Fruit fly (Drosophila melanogaster) whole organism, embryonic: ENCODE measurements around the gene CG7071.

Experiments used
- Atf6 ChIP-seq: fragments of 200-800 bp; sonication (Bioruptor generic); IDR thresholded peaks from 2 replicates; pipeline ENCODE4 v1.3.6; 2022; ENCODE audit warnings: missing biosample characterization, missing genetic modification characterization
- BEAF-32 ChIP-seq: fragments of 200-800 bp; sonication (Bioruptor generic); optimal IDR thresholded peaks from 3 replicates; lab custom pipeline; 2017; ENCODE audit warnings: missing biosample characterization, missing genetic modification characterization, mild to moderate bottlenecking, moderate library complexity, missing genetic modification reagents
- BtbVII ChIP-seq: fragments of 200-800 bp; sonication (Bioruptor generic); optimal IDR thresholded peaks from 3 replicates; lab custom pipeline; 2017; ENCODE audit warnings: missing biosample characterization, mild to moderate bottlenecking, missing genetic modification characterization
- CG10979 ChIP-seq: fragments of 200-800 bp; sonication (Bioruptor generic); optimal IDR thresholded peaks from 2 replicates; lab custom pipeline; 2018; ENCODE audit warnings: missing biosample characterization, mild to moderate bottlenecking, missing genetic modification characterization, moderate library complexity
- CG12391 ChIP-seq: fragments of 200-800 bp; sonication (Bioruptor generic); optimal IDR thresholded peaks from 3 replicates; lab custom pipeline; 2018; ENCODE audit warnings: missing biosample characterization, mild to moderate bottlenecking, missing genetic modification characterization, moderate library complexity
- CG13624 ChIP-seq: fragments of 200-800 bp; sonication (Bioruptor generic); optimal IDR thresholded peaks from 2 replicates; lab custom pipeline; 2016; ENCODE audit warnings: missing biosample characterization, missing genetic modification characterization
- CG16813 ChIP-seq: fragments of 200-800 bp; sonication (Bioruptor generic); IDR thresholded peaks from 3 replicates; pipeline ENCODE4 v1.3.6; 2022; ENCODE audit warnings: missing biosample characterization, missing genetic modification characterization; ENCODE audit not compliant: partially characterized antibody
- CG2712 ChIP-seq: fragments of 200-800 bp; optimal IDR thresholded peaks from 3 replicates; lab custom pipeline; 2019; ENCODE audit warnings: missing biosample characterization, mild to moderate bottlenecking, missing genetic modification characterization, moderate library complexity
- CG4360 ChIP-seq: fragments of 200-800 bp; sonication (Bioruptor generic); IDR thresholded peaks from 2 replicates; pipeline ENCODE4 v1.3.6; 2022; ENCODE audit warnings: missing biosample characterization, missing genetic modification characterization
- CG4404 ChIP-seq: fragments of 200-800 bp; sonication (Bioruptor generic); IDR thresholded peaks from 2 replicates; pipeline ENCODE4 v1.3.6; 2022; ENCODE audit warnings: missing biosample characterization, missing genetic modification characterization
- CG4707 ChIP-seq: fragments of 200-800 bp; sonication (Bioruptor generic); optimal IDR thresholded peaks from 2 replicates; lab custom pipeline; 2018; ENCODE audit warnings: missing biosample characterization, mild to moderate bottlenecking, missing genetic modification characterization, moderate library complexity
- CG7963 ChIP-seq: fragments of 200-800 bp; sonication (Bioruptor generic); IDR thresholded peaks from 3 replicates; pipeline ENCODE4 v1.3.6; 2022; ENCODE audit warnings: missing biosample characterization, missing genetic modification characterization; ENCODE audit not compliant: partially characterized antibody
- CG7987 ChIP-seq: fragments of 200-800 bp; sonication (Bioruptor generic); optimal IDR thresholded peaks from 2 replicates; lab custom pipeline; 2018; ENCODE audit warnings: missing biosample characterization, mild to moderate bottlenecking, missing genetic modification characterization, moderate library complexity
- CG8478 ChIP-seq: fragments of >200 bp; optimal IDR thresholded peaks from 2 replicates; lab custom pipeline; 2018
- CG9215 ChIP-seq: fragments of 200-800 bp; sonication (Bioruptor generic); IDR thresholded peaks from 2 replicates; pipeline ENCODE4 v1.3.6; 2022; ENCODE audit warnings: missing biosample characterization, missing genetic modification characterization
- Chrac-16 ChIP-seq: fragments of 200-800 bp; sonication (Bioruptor generic); optimal IDR thresholded peaks from 3 replicates; lab custom pipeline; 2016; ENCODE audit warnings: missing biosample characterization, missing genetic modification characterization
- CoRest ChIP-seq: fragments of 200-800 bp; sonication (Bioruptor generic); optimal IDR thresholded peaks from 3 replicates; lab custom pipeline; 2018; ENCODE audit warnings: missing biosample characterization, mild to moderate bottlenecking, missing genetic modification characterization, moderate library complexity
- CrebB ChIP-seq: fragments of 200-800 bp; sonication (Bioruptor generic); optimal IDR thresholded peaks from 3 replicates; lab custom pipeline; 2018; ENCODE audit warnings: missing biosample characterization, mild to moderate bottlenecking, missing genetic modification characterization
- Dll ChIP-seq: fragments of 200-800 bp; sonication (Bioruptor generic); IDR thresholded peaks from 4 replicates; pipeline ENCODE4 v1.3.6; 2022; ENCODE audit warnings: missing biosample characterization, missing genetic modification characterization; ENCODE audit not compliant: partially characterized antibody
- Doc3 ChIP-seq: fragments of 200-800 bp; sonication (Bioruptor generic); IDR thresholded peaks from 3 replicates; pipeline ENCODE4 v1.3.6; 2022; ENCODE audit warnings: missing biosample characterization, missing genetic modification characterization; ENCODE audit not compliant: partially characterized antibody
- Drgx ChIP-seq: fragments of 200-800 bp; sonication (Bioruptor generic); IDR thresholded peaks from 2 replicates; pipeline ENCODE4 v1.3.6; 2022; ENCODE audit warnings: missing biosample characterization, missing genetic modification characterization
- Elba2 ChIP-seq: fragments of 200-800 bp; sonication (Bioruptor generic); optimal IDR thresholded peaks from 3 replicates; lab custom pipeline; 2016; ENCODE audit warnings: missing biosample characterization, missing genetic modification characterization
- HLH4C ChIP-seq: fragments of 200-800 bp; sonication (Bioruptor generic); IDR thresholded peaks from 3 replicates; pipeline ENCODE4 v1.3.6; 2022; ENCODE audit warnings: missing biosample characterization, missing genetic modification characterization; ENCODE audit not compliant: partially characterized antibody
- Hmx ChIP-seq: fragments of 200-800 bp; sonication (Bioruptor generic); optimal IDR thresholded peaks from 2 replicates; lab custom pipeline; 2016; ENCODE audit warnings: missing biosample characterization, missing genetic modification characterization
- Neu2 ChIP-seq: fragments of 200-800 bp; sonication (Bioruptor generic); optimal IDR thresholded peaks from 3 replicates; lab custom pipeline; 2016; ENCODE audit warnings: missing biosample characterization, missing genetic modification characterization, borderline replicate concordance
- Pdp1 ChIP-seq, 2 experiments: fragments of 200-800 bp; sonication (Bioruptor generic); optimal IDR thresholded peaks; 3 replicates each; lab custom pipeline; 2016; ENCODE audit warnings: missing biosample characterization in 2 of 2, missing genetic modification characterization in 2 of 2, mild to moderate bottlenecking in 1 of 2, moderate library complexity in 1 of 2
- Poxn ChIP-seq: fragments of 200-800 bp; sonication (Bioruptor generic); IDR thresholded peaks from 2 replicates; pipeline ENCODE4 v1.3.6; 2022; ENCODE audit warnings: missing biosample characterization, missing genetic modification characterization
- Scr ChIP-seq: fragments of 200-800 bp; sonication (Bioruptor generic); IDR thresholded peaks from 2 replicates; pipeline ENCODE4 v1.3.6; 2022; ENCODE audit warnings: missing biosample characterization, missing genetic modification characterization; ENCODE audit not compliant: partially characterized antibody
- TFAM ChIP-seq: fragments of 200-800 bp; sonication (Bioruptor generic); optimal IDR thresholded peaks from 2 replicates; lab custom pipeline; 2017; ENCODE audit warnings: missing biosample characterization, missing genetic modification characterization, inconsistent platforms
- Xrp1 ChIP-seq: fragments of 200-800 bp; sonication (Bioruptor generic); IDR thresholded peaks from 2 replicates; pipeline ENCODE4 v1.3.6; 2022; ENCODE audit warnings: missing biosample characterization, missing genetic modification characterization
- YL-1 ChIP-seq: fragments of 200-800 bp; sonication (Bioruptor generic); optimal IDR thresholded peaks from 3 replicates; lab custom pipeline; 2017; ENCODE audit warnings: missing biosample characterization, mild to moderate bottlenecking, missing genetic modification characterization
- ase ChIP-seq: fragments of 200-800 bp; sonication (Bioruptor generic); IDR thresholded peaks from 3 replicates; pipeline ENCODE4 v1.3.6; 2022; ENCODE audit warnings: missing biosample characterization, missing genetic modification characterization
- ash1 ChIP-seq: fragments of 200-800 bp; sonication (Bioruptor generic); optimal IDR thresholded peaks from 2 replicates; lab custom pipeline; 2018; ENCODE audit warnings: missing biosample characterization, mild to moderate bottlenecking, missing genetic modification characterization
- bsh ChIP-seq, 2 experiments: fragments of 200-800 bp; sonication (Bioruptor generic); optimal IDR thresholded peaks; 2 replicates each; lab custom pipeline; 2017 to 2018; ENCODE audit warnings: mild to moderate bottlenecking in 2 of 2, missing biosample characterization in 2 of 2, missing genetic modification characterization in 2 of 2, moderate library complexity in 1 of 2
- croc ChIP-seq: fragments of 200-800 bp; sonication (Bioruptor generic); conservative IDR thresholded peaks from 3 replicates; pipeline ENCODE4 v1.3.6; 2022; ENCODE audit warnings: missing biosample characterization, missing genetic modification characterization
- dysf ChIP-seq: fragments of 200-800 bp; sonication (Bioruptor generic); IDR thresholded peaks from 3 replicates; pipeline ENCODE4 v1.3.6; 2022; ENCODE audit warnings: missing biosample characterization, missing genetic modification characterization
- eve ChIP-seq, 2 experiments: fragments of >200 bp; optimal IDR thresholded peaks; 2 replicates each; lab custom pipeline; 2017; ENCODE audit warnings: missing biosample characterization in 2 of 2, missing genetic modification characterization in 2 of 2
- ewg ChIP-seq: fragments of 200-800 bp; sonication (Bioruptor generic); optimal IDR thresholded peaks from 3 replicates; lab custom pipeline; 2017; ENCODE audit warnings: mild to moderate bottlenecking, missing biosample characterization, missing genetic modification reagents, missing genetic modification characterization
- fd102C ChIP-seq: fragments of 200-800 bp; sonication (Bioruptor generic); optimal IDR thresholded peaks from 2 replicates; lab custom pipeline; 2018; ENCODE audit warnings: missing biosample characterization, mild to moderate bottlenecking, missing genetic modification characterization, moderate library complexity
- inv ChIP-seq: fragments of 200-800 bp; sonication (Bioruptor generic); IDR thresholded peaks from 2 replicates; pipeline ENCODE4 v1.3.6; 2022; ENCODE audit warnings: missing biosample characterization, missing genetic modification characterization; ENCODE audit not compliant: partially characterized antibody
- knrl ChIP-seq: fragments of 200-800 bp; sonication (Bioruptor generic); IDR thresholded peaks from 3 replicates; pipeline ENCODE4 v1.3.6; 2022; ENCODE audit warnings: missing biosample characterization, missing genetic modification characterization; ENCODE audit not compliant: partially characterized antibody
- pan ChIP-seq, 4 experiments: fragments of >200 bp in 3 of 4; fragments of 200-800 bp in 1 of 4; sonication (Bioruptor generic) in 1 of 4; optimal IDR thresholded peaks in 3 of 4; IDR thresholded peaks in 1 of 4; 2 replicates each; pipeline versions ENCODE4 v1.3.6 to Lab custom; 2017 to 2022; ENCODE audit warnings: missing biosample characterization in 2 of 4, missing genetic modification characterization in 2 of 4, mixed read lengths in 1 of 4
- pho ChIP-seq: fragments of 200-800 bp; sonication (Bioruptor generic); optimal IDR thresholded peaks from 2 replicates; lab custom pipeline; 2016; ENCODE audit warnings: missing biosample characterization, missing genetic modification characterization
- sens ChIP-seq: fragments of 200-800 bp; sonication (Bioruptor generic); peaks from one replicate; lab custom pipeline; 2016; ENCODE audit warnings: missing biosample characterization, missing genetic modification characterization
- so ChIP-seq: fragments of 200-800 bp; sonication (Bioruptor generic); IDR thresholded peaks from 3 replicates; pipeline ENCODE4 v1.3.6; 2022; ENCODE audit warnings: missing biosample characterization, missing genetic modification characterization
- tna ChIP-seq: fragments of 200-800 bp; sonication (Bioruptor generic); IDR thresholded peaks from 2 replicates; pipeline ENCODE4 v1.3.6; 2022; ENCODE audit warnings: missing biosample characterization, missing genetic modification characterization; ENCODE audit not compliant: partially characterized antibody

CG7071 gene

dm6 chr3R:22367126-22368076, 5.0 kb downstream of the CG7071 start, which contains the start of the genes Polr3F and PyK (continued):
- TF ChIP-seq dysf (GFP tag; lab: Robert Waterston, UW) (no peak), Drgx (GFP tag; lab: Robert Waterston, UW) (peak; percentile 14; the same call in 1 of the 2 replicates), CG4360 (GFP tag; lab: Robert Waterston, UW) (no peak), CG12391 (peak; percentile 73), CG8478 (lab: Kevin White, UChicago) (no peak), Elba2 (GFP tag; lab: Kevin White, UChicago) (no peak), Poxn (no peak), tna (no peak), CG7963 (GFP tag; lab: Robert Waterston, UW) (no peak), croc (GFP tag; lab: Robert Waterston, UW) (no peak), CG16813 (no peak), TFAM (GFP tag; lab: Kevin White, UChicago) (no peak), pho (GFP tag; lab: Kevin White, UChicago) (peak; percentile 25), CG2712 (tag; lab: Kevin White, UChicago) (peak; percentile 56), CG13624 (GFP tag; lab: Kevin White, UChicago) (no peak), inv (no peak), Chrac-16 (GFP tag; lab: Kevin White, UChicago) (peak; percentile 8), BEAF-32 (GFP tag; lab: Kevin White, UChicago) (peak; percentile 50), Atf6 (GFP tag; lab: Robert Waterston, UW) (peak; percentile 48; the same call in 1 of the 2 replicates), HLH4C (GFP tag; lab: Robert Waterston, UW) (no peak), BtbVII (GFP tag; lab: Kevin White, UChicago) (no peak), CG10979 (peak; percentile 1), eve (GFP tag; optimal IDR thresholded peaks at IDR 0.05; lab: Kevin White, UChicago) (no peak), Neu2 (no peak), Xrp1 (GFP tag; lab: Robert Waterston, UW) (peak; percentile 20; the same call in 1 of the 2 replicates), CG4404 (GFP tag; lab: Robert Waterston, UW) (no peak), pan (optimal IDR thresholded peaks at IDR 0.05; lab: Kevin White, UChicago) (no peak), pan (GFP tag; optimal IDR thresholded peaks at IDR 0.05 in 1 of 2, IDR thresholded peaks at IDR 0.05 in 1 of 2) (no peak), ash1 (no peak), YL-1 (GFP tag; lab: Kevin White, UChicago) (peak; percentile 51)
- TF ChIP-seq, all 482 proteins: peak for 141

- no peak for TF ChIP-seq sens (GFP tag; lab: Kevin White, UChicago)
- TF ChIP-seq CG9215 (GFP tag; lab: Robert Waterston, UW) = no peak
- no peak for TF ChIP-seq CoRest (tag; lab: Kevin White, UChicago)
- peak; percentile 40; the same call in 1 of the 3 replicates for TF ChIP-seq Doc3 (GFP tag; lab: Robert Waterston, UW)
- TF ChIP-seq Hmx = no peak
- peak; percentile 98 for TF ChIP-seq CG7987 (GFP tag; lab: Kevin White, UChicago)
- peak; percentile 65; the same call in 1 of the 2 replicates for TF ChIP-seq tna
- peak; percentile 63; the same call in 2 of the 3 replicates for TF ChIP-seq knrl (GFP tag; lab: Robert Waterston, UW)
- TF ChIP-seq CG4707 (GFP tag; lab: Kevin White, UChicago) = peak; percentile 97
- peak in 1 of 2 experiments; percentile 96 for TF ChIP-seq Pdp1 (GFP tag; optimal IDR thresholded peaks at IDR 0.05; lab: Kevin White, UChicago)
- TF ChIP-seq Scr = peak; percentile 67
- peak; percentile 42; the same call in 1 of the 3 replicates for TF ChIP-seq ase (GFP tag; lab: Robert Waterston, UW)
- TF ChIP-seq bsh (GFP tag; optimal IDR thresholded peaks at IDR 0.05; lab: Kevin White, UChicago) = no peak
- peak; percentile 75 for TF ChIP-seq Dll (GFP tag; lab: Robert Waterston, UW)
- peak; percentile 92 for TF ChIP-seq ewg (GFP tag; lab: Kevin White, UChicago)
- TF ChIP-seq so = peak; percentile 32; the same call in 1 of the 3 replicates
- TF ChIP-seq fd102C = no peak
- TF ChIP-seq CrebB (tag; lab: Kevin White, UChicago) = no peak
These were observed 5.8 kb downstream of the CG7071 start for dm6 chr3R:22368077-22368776.
